Worm (Caenorhabditis elegans) whole organism, L4/young adult: ENCODE results near the gene F46C5.7.

Experiments
- W03F9.2 ChIP-seq: fragments of 150-350 bp; optimal IDR thresholded peaks from 2 replicates; lab custom pipeline; 2014; ENCODE audit warnings: missing biosample characterization, missing genetic modification characterization
- dao-5 ChIP-seq: sonication (generic microtip); optimal IDR thresholded peaks from 2 replicates; lab custom pipeline; 2016; ENCODE audit warnings: missing genotype, missing genetic modification characterization, moderate library complexity, missing compliant biosample characterization
- him-1 ChIP-seq: sonication (generic microtip); optimal IDR thresholded peaks from 2 replicates; lab custom pipeline; 2016; ENCODE audit warnings: missing genotype, missing genetic modification reagents, missing genetic modification characterization, missing compliant biosample characterization

DNA sequence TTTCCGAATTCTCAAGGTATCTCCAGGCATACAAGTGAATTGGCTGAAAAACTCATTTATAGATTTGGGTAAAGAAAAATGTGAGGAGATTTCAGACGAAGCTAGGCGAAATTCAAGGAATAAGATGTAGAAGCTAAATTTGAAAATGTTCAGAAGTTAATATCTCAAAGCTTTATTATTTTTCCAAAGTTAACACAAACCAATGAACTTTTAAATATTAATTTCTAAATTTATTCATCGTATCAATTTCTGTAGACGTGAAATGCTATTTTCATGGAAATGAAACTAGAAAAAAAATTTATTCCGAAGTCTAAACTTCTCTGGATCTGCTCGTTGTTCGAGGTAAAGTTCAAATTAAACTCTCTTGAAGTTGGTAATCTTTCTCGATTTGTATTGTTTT lies 6.2 kb downstream of the F46C5.7 start, which contains the start of gene agxt-1:
- TF ChIP-seq dao-5 (tag; lab: Kevin White, UChicago) (no peak), W03F9.2 (tag; lab: Kevin White, UChicago) (no peak), him-1 (tag; lab: Kevin White, UChicago) (no peak)
